5 fruit fly cellular contexts compared by ENCODE assay signal in genomic region chr3R:18738705-18739434, dm6.
A peak's percentile ranks its signal among the peaks of the same experiment; 100 is the strongest.
TF ChIP-seq lines count a peak whose summit lies in the region.

No protein-coding gene starts in this region.

- TF ChIP-seq CTCF in whole organism, embryonic (GFP tag; optimal IDR thresholded peaks at IDR 0.05; lab: Kevin White, UChicago) = no peak

TF ChIP-seq in whole organism, 6 proteins besides CTCF, POLR2A, EP300 and RAD21:
- TF ChIP-seq CG8478 (optimal IDR thresholded peaks at IDR 0.05; lab: Kevin White, UChicago) (no peak), pan (optimal IDR thresholded peaks at IDR 0.05; lab: Kevin White, UChicago) (no peak), EcR (GFP tag; optimal IDR thresholded peaks at IDR 0.05; lab: Kevin White, UChicago) (no peak), usp (GFP tag; optimal IDR thresholded peaks at IDR 0.05; lab: Kevin White, UChicago) (no peak), psq (optimal IDR thresholded peaks at IDR 0.05; lab: Kevin White, UChicago) (no peak), Dll (optimal IDR thresholded peaks at IDR 0.05; lab: Kevin White, UChicago) (peak; percentile 61)

TF ChIP-seq in whole organism, embryonic, 481 proteins besides CTCF, POLR2A, EP300 and RAD21 (continues in another document):
- TF ChIP-seq Optix (GFP tag; IDR thresholded peaks at IDR 0.05; lab: Robert Waterston, UW) (no peak), phol (tag; optimal IDR thresholded peaks at IDR 0.05; lab: Kevin White, UChicago) (peak; percentile 20), tgo (GFP tag; IDR thresholded peaks at IDR 0.05; lab: Robert Waterston, UW) (no peak), Trl (optimal IDR thresholded peaks at IDR 0.05; lab: Kevin White, UChicago) (peak in 1 of 2 experiments; percentile 36), Trl (GFP tag; optimal IDR thresholded peaks at IDR 0.05; lab: Kevin White, UChicago) (no peak), CG11695 (GFP tag; IDR thresholded peaks at IDR 0.05; lab: Robert Waterston, UW) (no peak), shn (GFP tag; optimal IDR thresholded peaks at IDR 0.05; lab: Kevin White, UChicago) (no peak), salm (tag; optimal IDR thresholded peaks at IDR 0.05; lab: Kevin White, UChicago) (no peak), dimm (GFP tag; IDR thresholded peaks at IDR 0.05; lab: Robert Waterston, UW) (no peak), otp (GFP tag; IDR thresholded peaks at IDR 0.05; lab: Robert Waterston, UW) (no peak), CG11504 (tag; optimal IDR thresholded peaks at IDR 0.05; lab: Kevin White, UChicago) (peak; percentile 29), mam (GFP tag; optimal IDR thresholded peaks at IDR 0.05; lab: Kevin White, UChicago) (no peak), CG30431 (GFP tag; optimal IDR thresholded peaks at IDR 0.05; lab: Kevin White, UChicago) (no peak), sens (GFP tag; lab: Kevin White, UChicago) (peak; percentile 56), CG10979 (tag; optimal IDR thresholded peaks at IDR 0.05; lab: Kevin White, UChicago) (peak; percentile 1), GATAe (GFP tag; conservative IDR thresholded peaks at IDR 0.05; lab: Robert Waterston, UW) (no peak), Oli (tag; optimal IDR thresholded peaks at IDR 0.05; lab: Kevin White, UChicago) (no peak), CG6254 (GFP tag; optimal IDR thresholded peaks at IDR 0.05; lab: Kevin White, UChicago) (no peak), tin (GFP tag; optimal IDR thresholded peaks at IDR 0.05; lab: Kevin White, UChicago) (no peak), tna (GFP tag; IDR thresholded peaks at IDR 0.05; lab: Robert Waterston, UW; ENCODE audit: partially characterized antibody) (no peak), CG6175 (GFP tag; IDR thresholded peaks at IDR 0.05; lab: Robert Waterston, UW) (no peak), CkIIα-i1 (GFP tag; IDR thresholded peaks at IDR 0.05; lab: Robert Waterston, UW) (no peak), CG3995 (GFP tag; optimal IDR thresholded peaks at IDR 0.05; lab: Kevin White, UChicago) (peak; percentile 36)

TF ChIP-seq in whole organism, prepupa, 60 proteins besides CTCF, POLR2A, EP300 and RAD21 (continues in another document):
- TF ChIP-seq CG3032 (tag; optimal IDR thresholded peaks at IDR 0.05; lab: Kevin White, UChicago) = no peak
- no peak for TF ChIP-seq CG8319 (GFP tag; optimal IDR thresholded peaks at IDR 0.05; lab: Kevin White, UChicago)
- peak; percentile 53 for TF ChIP-seq Met (GFP tag; optimal IDR thresholded peaks at IDR 0.05; lab: Kevin White, UChicago)
- TF ChIP-seq CG8632 (GFP tag; optimal IDR thresholded peaks at IDR 0.05; lab: Kevin White, UChicago) = peak; percentile 31
- no peak for TF ChIP-seq Lpt (GFP tag; optimal IDR thresholded peaks at IDR 0.05; lab: Kevin White, UChicago)
- TF ChIP-seq fd85E (GFP tag; optimal IDR thresholded peaks at IDR 0.05; lab: Kevin White, UChicago) = no peak
- peak; percentile 89 for TF ChIP-seq Eip78C (GFP tag; lab: Kevin White, UChicago)
- peak; percentile 11 for TF ChIP-seq net (GFP tag; optimal IDR thresholded peaks at IDR 0.05; lab: Kevin White, UChicago)
- TF ChIP-seq CG34406 (GFP tag; optimal IDR thresholded peaks at IDR 0.05; lab: Kevin White, UChicago) = peak; percentile 47
- TF ChIP-seq fd59A (GFP tag; optimal IDR thresholded peaks at IDR 0.05; lab: Kevin White, UChicago) = peak; percentile 26
- no peak for TF ChIP-seq Hr39 (GFP tag; optimal IDR thresholded peaks at IDR 0.05; lab: Kevin White, UChicago)
- no peak for TF ChIP-seq dsx (GFP tag; optimal IDR thresholded peaks at IDR 0.05; lab: Kevin White, UChicago; ENCODE audit: poor library complexity, severe bottlenecking)
- peak; percentile 17 for TF ChIP-seq CG6792 (GFP tag; optimal IDR thresholded peaks at IDR 0.05; lab: Kevin White, UChicago)
- no peak for TF ChIP-seq CG6276 (GFP tag; optimal IDR thresholded peaks at IDR 0.05; lab: Kevin White, UChicago)
- no peak for TF ChIP-seq Sox14 (GFP tag; optimal IDR thresholded peaks at IDR 0.05; lab: Kevin White, UChicago)
- no peak for TF ChIP-seq Sox15 (GFP tag; optimal IDR thresholded peaks at IDR 0.05; lab: Kevin White, UChicago)
- TF ChIP-seq dac (GFP tag; optimal IDR thresholded peaks at IDR 0.05; lab: Kevin White, UChicago) = no peak
- TF ChIP-seq CG10669 (GFP tag; optimal IDR thresholded peaks at IDR 0.05; lab: Kevin White, UChicago) = no peak
- TF ChIP-seq eg (GFP tag; IDR thresholded peaks at IDR 0.05; lab: Robert Waterston, UW) = peak; percentile 16; the same call in 1 of the 3 replicates
- TF ChIP-seq CG31627 (GFP tag; optimal IDR thresholded peaks at IDR 0.05; lab: Kevin White, UChicago) = peak; percentile 29
- no peak for TF ChIP-seq Eip93F (GFP tag; optimal IDR thresholded peaks at IDR 0.05; lab: Kevin White, UChicago)
- TF ChIP-seq CG10631 (GFP tag; optimal IDR thresholded peaks at IDR 0.05; lab: Kevin White, UChicago) = peak; percentile 4

TF ChIP-seq in whole organism, pupa, 21 proteins besides CTCF, POLR2A, EP300 and RAD21:
- TF ChIP-seq CG17806 (tag; optimal IDR thresholded peaks at IDR 0.05; lab: Kevin White, UChicago) (peak; percentile 24), Pif1B (GFP tag; optimal IDR thresholded peaks at IDR 0.05; lab: Kevin White, UChicago) (no peak), Snoo (tag; optimal IDR thresholded peaks at IDR 0.05; lab: Kevin White, UChicago) (peak; percentile 11), CG34367 (tag; optimal IDR thresholded peaks at IDR 0.05; lab: Kevin White, UChicago) (no peak), fd96Ca (GFP tag; IDR thresholded peaks at IDR 0.05; lab: Robert Waterston, UW) (no peak), CG9948 (tag; optimal IDR thresholded peaks at IDR 0.05; lab: Kevin White, UChicago) (peak; percentile 44)
TF ChIP-seq in whole organism, pupa: peak in this region for 3.

TF ChIP-seq in whole organism, wandering third instar larva, 38 proteins besides CTCF, POLR2A, EP300 and RAD21:
- TF ChIP-seq Jra (GFP tag; optimal IDR thresholded peaks at IDR 0.05; lab: Kevin White, UChicago) (no peak), tai (GFP tag; optimal IDR thresholded peaks at IDR 0.05; lab: Kevin White, UChicago) (no peak), usp (GFP tag; optimal IDR thresholded peaks at IDR 0.05; lab: Kevin White, UChicago) (no peak), CG32264 (GFP tag; optimal IDR thresholded peaks at IDR 0.05; lab: Kevin White, UChicago) (no peak), brk (GFP tag; optimal IDR thresholded peaks at IDR 0.05; lab: Kevin White, UChicago) (no peak), CG9705 (GFP tag; optimal IDR thresholded peaks at IDR 0.05; lab: Kevin White, UChicago) (no peak), Myc (optimal IDR thresholded peaks at IDR 0.05; lab: Kevin White, UChicago) (no peak), Mio (GFP tag; optimal IDR thresholded peaks at IDR 0.05; lab: Kevin White, UChicago) (no peak), Vsx2 (GFP tag; optimal IDR thresholded peaks at IDR 0.05; lab: Kevin White, UChicago; ENCODE audit: partially characterized antibody) (no peak), rgr (GFP tag; optimal IDR thresholded peaks at IDR 0.05; lab: Kevin White, UChicago) (no peak), Abd-B (GFP tag; optimal IDR thresholded peaks at IDR 0.05; lab: Kevin White, UChicago) (no peak), Dfd (GFP tag; optimal IDR thresholded peaks at IDR 0.05; lab: Kevin White, UChicago) (no peak), pan (optimal IDR thresholded peaks at IDR 0.05; lab: Kevin White, UChicago) (no peak), sv (GFP tag; optimal IDR thresholded peaks at IDR 0.05; lab: Kevin White, UChicago) (no peak), Hr83 (GFP tag; optimal IDR thresholded peaks at IDR 0.05; lab: Kevin White, UChicago; ENCODE audit: poor library complexity, severe bottlenecking) (peak; percentile 30), foxo (GFP tag; optimal IDR thresholded peaks at IDR 0.05; lab: Kevin White, UChicago) (peak in 1 of 2 experiments; percentile 51), dsf (GFP tag; optimal IDR thresholded peaks at IDR 0.05; lab: Kevin White, UChicago; ENCODE audit: borderline replicate concordance) (no peak), Sp1 (GFP tag; optimal IDR thresholded peaks at IDR 0.05; lab: Kevin White, UChicago) (no peak), lola (GFP tag; optimal IDR thresholded peaks at IDR 0.05; lab: Kevin White, UChicago) (no peak), Hr78 (GFP tag; optimal IDR thresholded peaks at IDR 0.05; lab: Kevin White, UChicago) (no peak), HLH106 (tag; optimal IDR thresholded peaks at IDR 0.05; lab: Kevin White, UChicago) (no peak), br (GFP tag; optimal IDR thresholded peaks at IDR 0.05; lab: Kevin White, UChicago) (no peak), OdsH (GFP tag; optimal IDR thresholded peaks at IDR 0.05; lab: Kevin White, UChicago) (peak; percentile 53), psq (GFP tag; optimal IDR thresholded peaks at IDR 0.05; lab: Kevin White, UChicago) (peak; percentile 28), GATAd (GFP tag; optimal IDR thresholded peaks at IDR 0.05; lab: Kevin White, UChicago) (no peak), Hnf4 (GFP tag; optimal IDR thresholded peaks at IDR 0.05; lab: Kevin White, UChicago) (no peak), sage (GFP tag; optimal IDR thresholded peaks at IDR 0.05; lab: Kevin White, UChicago) (no peak), Dif (GFP tag; optimal IDR thresholded peaks at IDR 0.05; lab: Kevin White, UChicago; ENCODE audit: partially characterized antibody) (no peak), ey (GFP tag; optimal IDR thresholded peaks at IDR 0.05; lab: Kevin White, UChicago) (peak; percentile 2), N (GFP tag; optimal IDR thresholded peaks at IDR 0.05; lab: Kevin White, UChicago) (no peak), dmrt93B (GFP tag; optimal IDR thresholded peaks at IDR 0.05; lab: Kevin White, UChicago) (no peak), fru (GFP tag; optimal IDR thresholded peaks at IDR 0.05; lab: Kevin White, UChicago) (peak; percentile 50), CrebA (GFP tag; optimal IDR thresholded peaks at IDR 0.05; lab: Kevin White, UChicago; ENCODE audit: borderline replicate concordance) (no peak), dl (GFP tag; optimal IDR thresholded peaks at IDR 0.05; lab: Kevin White, UChicago; ENCODE audit: insufficient read depth in 1 of 2, partially characterized antibody in 2 of 2) (no peak), woc (GFP tag; optimal IDR thresholded peaks at IDR 0.05; lab: Kevin White, UChicago) (peak; percentile 14), jim (GFP tag; optimal IDR thresholded peaks at IDR 0.05; lab: Kevin White, UChicago) (no peak), Rel (GFP tag; optimal IDR thresholded peaks at IDR 0.05; lab: Kevin White, UChicago) (no peak), Rel (tag; optimal IDR thresholded peaks at IDR 0.05; lab: Kevin White, UChicago) (no peak), h (GFP tag; optimal IDR thresholded peaks at IDR 0.05; lab: Kevin White, UChicago) (no peak)
TF ChIP-seq in whole organism, wandering third instar larva: peak in this region for 7.
